Fruit fly (Drosophila melanogaster): ENCODE measurements around the gene CG4004.
A peak's percentile ranks its signal among the peaks of the same experiment; 100 is the strongest.

The CG4004 gene

dm6 chrX:12731077-12731476 is 12.9 kb upstream of the CG4004 start:
- no peak for TF ChIP-seq CG17801 (GFP tag; optimal IDR thresholded peaks at IDR 0.05; ENCODE audit: partially characterized antibody)

DNA sequence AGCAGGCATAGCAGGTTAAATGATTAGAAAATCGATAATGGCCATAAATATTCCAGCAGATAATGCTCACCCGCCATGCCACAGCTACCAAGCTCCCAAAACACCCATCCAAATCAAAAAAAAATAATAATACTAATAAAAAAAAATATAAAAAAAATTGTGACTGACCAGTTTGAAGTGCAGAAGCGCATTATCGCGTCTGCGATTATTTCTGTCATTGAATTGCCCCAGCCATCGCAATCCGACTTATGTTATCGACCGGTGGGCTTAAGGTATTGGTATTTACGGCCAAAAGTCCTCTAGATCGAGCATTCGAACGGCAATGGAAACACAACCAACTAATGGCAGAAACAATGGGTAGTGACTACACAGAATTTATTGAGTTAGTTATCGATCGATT is 11.5 kb upstream of the CG4004 start:
- TF ChIP-seq CG17801 (GFP tag; optimal IDR thresholded peaks at IDR 0.05; ENCODE audit: partially characterized antibody): no peak

DNA sequence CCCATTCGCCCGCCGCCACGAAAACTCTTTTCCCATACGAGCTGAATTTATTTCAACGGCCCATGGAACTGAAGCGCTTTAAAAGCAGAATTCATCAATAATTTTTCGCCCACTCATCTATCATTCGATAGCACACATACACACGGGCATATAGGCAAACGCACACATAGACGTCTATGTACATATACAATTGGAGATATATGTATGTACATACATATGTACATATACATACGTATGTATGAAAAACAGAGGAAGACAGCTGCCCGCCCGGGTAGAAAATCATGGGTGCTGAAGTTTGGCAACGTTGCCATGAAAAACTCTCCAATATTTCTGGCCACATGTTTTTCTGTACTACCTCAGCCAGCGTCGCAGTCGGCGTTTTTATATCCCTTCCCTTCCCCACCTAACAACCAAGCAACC is 10.2 kb upstream of the CG4004 start:
- TF ChIP-seq CG17801 (GFP tag; optimal IDR thresholded peaks at IDR 0.05; ENCODE audit: partially characterized antibody): no peak

dm6 chrX:12734354-12734709 is 9.7 kb upstream of the CG4004 start:
- no peak for TF ChIP-seq CG17801 (GFP tag; optimal IDR thresholded peaks at IDR 0.05; ENCODE audit: partially characterized antibody)

dm6 chrX:12734710-12735462 is 9.1 kb upstream of the CG4004 start:
- peak; percentile 93 for TF ChIP-seq CG17801 (GFP tag; optimal IDR thresholded peaks at IDR 0.05; ENCODE audit: partially characterized antibody)

DNA sequence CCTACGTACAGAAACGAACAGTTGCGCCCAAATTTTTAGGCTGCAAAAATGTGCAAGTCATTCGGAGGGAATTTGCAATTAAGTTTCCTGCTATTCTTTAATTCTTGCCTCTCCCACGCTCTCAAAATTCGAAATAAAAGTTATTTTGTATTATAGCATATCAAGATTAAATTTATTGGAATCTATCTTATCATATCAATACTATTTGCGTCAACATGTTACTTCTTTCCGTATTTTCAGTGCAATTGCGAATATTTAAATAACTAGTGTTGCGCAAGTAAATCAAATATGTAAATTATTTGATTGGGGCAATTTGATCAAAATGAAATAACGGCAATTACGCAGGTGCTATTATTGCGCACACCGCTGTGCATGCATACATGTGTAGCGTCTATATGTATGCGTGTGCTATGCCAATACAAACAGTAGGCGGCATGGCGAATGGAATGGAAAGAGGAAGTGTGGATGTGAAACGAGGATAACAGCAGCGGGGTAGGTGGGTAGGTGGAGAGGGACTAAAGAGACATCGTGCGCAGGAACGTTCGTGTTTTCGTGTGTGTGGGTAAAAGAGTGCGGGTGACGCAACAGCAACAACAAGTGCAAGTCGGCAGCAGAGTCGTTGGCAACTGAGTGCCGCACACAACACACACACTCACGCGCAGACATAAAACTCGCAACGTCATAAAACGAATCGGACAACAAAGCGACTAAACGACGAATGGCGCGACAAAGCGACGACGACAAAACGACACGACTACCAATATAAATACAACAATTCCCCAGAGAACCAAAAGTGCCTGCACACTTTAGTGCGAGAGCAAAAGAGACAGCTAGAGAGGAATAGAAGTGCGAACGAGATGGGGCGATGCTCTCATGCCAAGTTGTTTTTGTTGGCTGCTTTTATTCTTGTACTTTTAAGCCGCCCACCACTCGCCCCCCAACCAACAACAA is 8.3 kb upstream of the CG4004 start:
- peak; percentile 81 for TF ChIP-seq CG17801 (GFP tag; optimal IDR thresholded peaks at IDR 0.05; ENCODE audit: partially characterized antibody)

- peak; percentile 80 for TF ChIP-seq CG17801 (GFP tag; optimal IDR thresholded peaks at IDR 0.05; ENCODE audit: partially characterized antibody)
Observed at dm6 chrX:12737057-12737734, 6.8 kb upstream of the CG4004 start.

DNA sequence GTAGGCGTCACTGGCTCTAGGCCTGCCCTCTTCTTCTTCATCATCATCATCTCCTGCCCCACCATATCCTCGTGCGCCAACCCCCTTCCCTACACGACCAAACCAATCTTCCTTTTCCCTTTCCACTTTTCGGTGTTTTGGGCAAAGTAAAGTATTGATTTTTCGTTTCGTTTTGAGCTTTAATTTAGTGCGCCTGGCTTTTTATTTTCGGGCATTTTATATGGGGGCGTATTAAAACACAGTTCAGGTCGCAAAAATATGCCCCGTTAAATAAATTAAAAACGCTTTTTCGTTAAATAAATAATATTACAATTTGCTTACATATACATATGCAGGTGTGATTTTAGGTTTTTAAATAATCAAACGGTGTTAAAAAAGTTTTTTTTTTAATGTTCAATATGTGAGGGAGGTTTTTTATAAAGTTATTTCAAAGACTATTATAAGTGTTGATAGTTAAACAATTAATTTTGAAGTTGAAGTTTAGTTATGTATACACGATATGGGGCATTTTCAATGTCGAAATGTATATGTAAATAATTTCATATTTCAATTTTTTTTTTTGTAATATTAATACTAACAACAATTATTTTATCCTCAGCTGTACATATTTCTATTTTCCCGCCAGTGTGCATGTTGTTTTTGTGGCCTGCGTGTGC is 6.1 kb upstream of the CG4004 start:
- TF ChIP-seq CG17801 (GFP tag; optimal IDR thresholded peaks at IDR 0.05; ENCODE audit: partially characterized antibody): peak; percentile 61

dm6 chrX:12739047-12739446 is 5.0 kb upstream of the CG4004 start:
- peak; percentile 39 for TF ChIP-seq CG17801 (GFP tag; optimal IDR thresholded peaks at IDR 0.05; ENCODE audit: partially characterized antibody)

DNA sequence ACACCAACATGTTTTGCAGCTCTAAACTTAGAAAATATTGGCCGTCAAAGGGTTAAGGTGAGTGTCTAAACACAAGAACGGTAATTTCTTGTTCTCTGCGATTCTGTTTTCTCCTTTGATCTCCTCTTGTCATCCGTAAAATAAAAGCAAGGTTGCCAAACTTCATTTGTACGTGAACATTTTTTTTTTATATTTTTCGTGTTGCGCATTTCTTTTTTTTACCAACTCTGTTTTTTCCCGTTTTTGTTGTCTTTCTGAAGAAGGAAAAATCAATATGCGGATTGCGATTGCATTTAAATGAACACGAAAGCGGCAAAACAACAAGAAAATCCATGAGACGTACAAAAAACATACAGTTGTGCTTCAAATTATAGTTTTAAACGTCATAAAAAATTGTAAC is 4.2 kb upstream of the CG4004 start:
- no peak for TF ChIP-seq CG17801 (GFP tag; optimal IDR thresholded peaks at IDR 0.05; ENCODE audit: partially characterized antibody)

dm6 chrX:12740441-12740840 is 3.6 kb upstream of the CG4004 start:
- no peak for TF ChIP-seq CG17801 (GFP tag; optimal IDR thresholded peaks at IDR 0.05; ENCODE audit: partially characterized antibody)

DNA sequence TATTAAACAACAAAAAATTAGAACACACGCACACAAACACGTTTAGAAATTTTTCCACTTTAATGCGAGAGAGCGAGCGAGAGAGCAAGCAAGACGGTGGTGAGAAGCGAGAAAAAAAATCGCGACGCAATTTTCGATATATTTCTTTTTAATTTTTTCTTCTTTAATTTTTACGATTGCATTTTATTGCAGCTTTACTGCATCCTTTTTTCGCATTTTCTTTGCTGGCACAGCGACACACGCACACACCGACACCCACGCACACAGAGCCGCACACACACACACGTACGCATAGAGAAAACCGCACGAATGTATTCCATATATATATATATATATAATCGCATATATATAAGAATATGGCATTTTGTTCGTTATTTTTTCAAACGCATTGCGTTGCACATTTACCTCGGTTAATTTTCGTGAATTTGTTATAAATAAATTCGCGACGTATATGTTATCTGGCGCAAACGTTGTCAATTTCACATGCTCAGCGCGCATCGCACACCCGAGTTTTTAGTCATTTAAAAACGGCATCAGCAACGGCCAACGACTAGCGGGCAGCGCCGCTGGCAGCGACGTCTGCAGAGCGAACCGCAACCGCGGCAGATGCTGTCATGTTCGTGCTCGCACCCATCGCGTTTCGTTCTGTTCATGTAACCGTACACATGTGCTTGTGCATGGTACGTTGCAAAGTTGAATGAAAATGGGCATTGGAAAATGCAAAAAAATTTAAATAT is 1.9 kb upstream of the CG4004 start, which contains the start of gene Smr:
Smr (minus strand) TSS at position 705 of the 737 bp plus-strand sequence.
- peak; percentile 55 for TF ChIP-seq CG17801 (GFP tag; optimal IDR thresholded peaks at IDR 0.05; ENCODE audit: partially characterized antibody)

- no peak for TF ChIP-seq CG17801 (GFP tag; optimal IDR thresholded peaks at IDR 0.05; ENCODE audit: partially characterized antibody)
Observed at dm6 chrX:12742651-12743020, 1.4 kb upstream of the CG4004 start.

DNA sequence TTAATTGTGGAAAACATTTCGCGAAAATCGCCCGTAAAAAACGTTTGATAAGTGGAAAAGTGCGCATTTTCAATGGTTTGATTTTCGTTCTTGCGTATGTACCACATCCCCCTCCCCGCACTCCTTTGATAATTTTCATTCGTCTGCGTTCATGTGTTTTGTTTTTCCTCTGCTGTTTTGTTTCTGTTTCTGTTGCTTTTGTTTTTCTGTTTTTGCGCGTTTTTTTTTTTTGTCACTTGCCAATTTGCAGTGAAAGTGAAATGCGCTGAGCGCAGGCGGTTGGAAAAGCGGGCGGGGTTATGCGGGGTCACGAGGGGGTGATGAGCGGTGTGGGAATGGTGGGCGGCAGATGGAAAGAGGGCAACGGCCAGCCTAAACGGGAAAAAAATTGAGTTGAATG is 716 bp upstream of the CG4004 start:
- no peak for TF ChIP-seq CG17801 (GFP tag; optimal IDR thresholded peaks at IDR 0.05; ENCODE audit: partially characterized antibody)
